Worm (Caenorhabditis elegans) whole organism, L4 larva: Measurements from ENCODE around the gene F46B6.5.

Experiments used
- T26A8.4 ChIP-seq: fragments of 200-800 bp; sonication (Bioruptor generic); IDR thresholded peaks from 2 replicates; pipeline ENCODE4 v1.3.6; 2022; ENCODE audit warnings: missing genetic modification characterization, missing compliant biosample characterization
- ZK546.5 ChIP-seq, 2 experiments: sonication (generic microtip); optimal IDR thresholded peaks; 2 replicates each; lab custom pipeline; 2017; ENCODE audit warnings: missing biosample characterization in 2 of 2, missing genetic modification characterization in 2 of 2
- ceh-82 ChIP-seq: sonication (generic microtip); optimal IDR thresholded peaks from 2 replicates; lab custom pipeline; 2017; ENCODE audit warnings: missing biosample characterization, missing genetic modification characterization
- daf-12 ChIP-seq: fragments of 150-350 bp; optimal IDR thresholded peaks from 2 replicates; lab custom pipeline; 2014; ENCODE audit warnings: missing biosample characterization, missing genetic modification reagents, missing genetic modification characterization
- hif-1 ChIP-seq, 2 experiments: sonication (generic microtip); optimal IDR thresholded peaks; 2 replicates each; lab custom pipeline; 2016 to 2017; ENCODE audit warnings: missing compliant biosample characterization in 2 of 2, missing genetic modification characterization in 2 of 2, missing genetic modification reagents in 2 of 2, missing genotype in 2 of 2, mild to moderate bottlenecking in 1 of 2
- lin-39 ChIP-seq: fragments of 150-350 bp; optimal IDR thresholded peaks from 2 replicates; lab custom pipeline; 2014; ENCODE audit warnings: missing biosample characterization, missing genetic modification reagents, missing genetic modification characterization
- mep-1 ChIP-seq: fragments of 150-350 bp; sonication (generic microtip); optimal IDR thresholded peaks from 3 replicates; lab custom pipeline; 2014; ENCODE audit warnings: missing biosample characterization, missing genetic modification characterization
- nhr-76 ChIP-seq: fragments of 150-350 bp; optimal IDR thresholded peaks from 2 replicates; lab custom pipeline; 2014; ENCODE audit warnings: missing biosample characterization, missing genetic modification characterization
- nhr-77 ChIP-seq: fragments of 150-350 bp; optimal IDR thresholded peaks from 2 replicates; lab custom pipeline; 2014; ENCODE audit warnings: missing biosample characterization, missing genetic modification characterization
- skn-1 ChIP-seq: fragments of 150-350 bp; optimal IDR thresholded peaks from 2 replicates; lab custom pipeline; 2014; ENCODE audit warnings: missing biosample characterization, missing genetic modification characterization
- unc-62 ChIP-seq, 3 experiments: fragments of 150-350 bp in 1 of 3; sonication (generic microtip); optimal IDR thresholded peaks in 2 of 3; peaks in 1 of 3; 1 replicate in 1 of 3; 2 replicates in 2 of 3; lab custom pipeline; 2014 to 2017; ENCODE audit warnings: missing biosample characterization in 3 of 3, missing genetic modification characterization in 3 of 3, missing genetic modification reagents in 3 of 3, missing genotype in 1 of 3

DNA sequence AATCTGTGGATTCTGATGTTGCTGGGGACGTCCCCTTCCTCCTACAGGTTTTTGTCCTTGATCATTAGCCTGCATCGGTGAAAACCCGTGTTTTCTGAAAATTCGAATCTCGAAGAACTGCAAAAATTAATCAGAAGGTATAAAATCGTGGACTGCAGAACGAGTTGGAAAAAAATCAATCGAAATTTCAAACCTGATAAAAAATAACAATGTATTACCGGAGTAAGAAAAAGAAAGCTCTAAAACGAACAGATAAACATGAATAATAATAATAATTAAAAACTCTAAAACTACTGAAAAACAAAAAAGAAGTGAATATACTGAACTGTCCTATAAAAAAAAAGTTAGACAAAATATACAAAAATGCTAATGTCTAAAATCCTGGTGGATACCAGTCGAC lies at the start of gene F46B6.5:
- no peak for TF ChIP-seq ZK546.5 (tag; optimal IDR thresholded peaks at IDR 0.05; lab: Kevin White, UChicago)
- no peak for TF ChIP-seq unc-62 (GFP tag; optimal IDR thresholded peaks at IDR 0.05 in 1 of 2; lab: Kevin White, UChicago)
- no peak for TF ChIP-seq unc-62 (tag; optimal IDR thresholded peaks at IDR 0.05; lab: Kevin White, UChicago)
- no peak for TF ChIP-seq mep-1 (tag; lab: Kevin White, UChicago)
- no peak for TF ChIP-seq nhr-76 (tag; lab: Kevin White, UChicago)
- TF ChIP-seq hif-1 (tag; optimal IDR thresholded peaks at IDR 0.05; lab: Kevin White, UChicago) = no peak
- no peak for TF ChIP-seq lin-39
- no peak for TF ChIP-seq nhr-77
- no peak for TF ChIP-seq T26A8.4 (GFP tag; lab: Robert Waterston, UW)
- no peak for TF ChIP-seq skn-1 (tag; lab: Kevin White, UChicago)
- no peak for TF ChIP-seq ceh-82 (tag; lab: Kevin White, UChicago)
- no peak for TF ChIP-seq daf-12 (tag; lab: Kevin White, UChicago)
